Worm (Caenorhabditis elegans) whole organism, L1 larva: Measurements from ENCODE around the gene gphr-2.

Experiments
- C04F5.9 ChIP-seq: sonication (generic microtip); optimal IDR thresholded peaks from 2 replicates; lab custom pipeline; 2016; ENCODE audit warnings: missing genetic modification characterization, missing compliant biosample characterization
- C16A3.4 ChIP-seq: fragments of 150-350 bp; optimal IDR thresholded peaks from 2 replicates; lab custom pipeline; 2014; ENCODE audit warnings: missing biosample characterization, missing genetic modification characterization
- Y116A8C.19 ChIP-seq: sonication (generic microtip); optimal IDR thresholded peaks from 2 replicates; lab custom pipeline; 2016; ENCODE audit warnings: missing compliant biosample characterization, missing genetic modification characterization, borderline replicate concordance
- aha-1 ChIP-seq: fragments of 150-350 bp; optimal IDR thresholded peaks from 2 replicates; lab custom pipeline; 2014; ENCODE audit warnings: missing biosample characterization, missing genetic modification characterization
- alr-1 ChIP-seq: fragments of 200-800 bp; sonication (Bioruptor generic); optimal IDR thresholded peaks from 2 replicates; lab custom pipeline; 2018; ENCODE audit warnings: borderline replicate concordance, mild to moderate bottlenecking, missing genetic modification characterization, missing compliant biosample characterization
- aly-2 ChIP-seq: fragments of 150-350 bp; optimal IDR thresholded peaks from 2 replicates; lab custom pipeline; 2014; ENCODE audit warnings: missing biosample characterization, missing genetic modification characterization
- ama-1 ChIP-seq: fragments of 150-350 bp; optimal IDR thresholded peaks from 2 replicates; lab custom pipeline; 2014
- blmp-1 ChIP-seq: fragments of 150-350 bp; optimal IDR thresholded peaks from 2 replicates; lab custom pipeline; 2014; ENCODE audit warnings: missing biosample characterization, missing genetic modification characterization
- ceh-8 ChIP-seq: fragments of 200-800 bp; sonication (Bioruptor generic); optimal IDR thresholded peaks from 2 replicates; lab custom pipeline; 2018; ENCODE audit warnings: mild to moderate bottlenecking, missing genetic modification characterization, moderate library complexity, missing compliant biosample characterization
- ceh-82 ChIP-seq, 3 experiments: fragments of 150-350 bp in 1 of 3; sonication (generic microtip) in 2 of 3; optimal IDR thresholded peaks; 2 replicates each; lab custom pipeline; 2014 to 2017; ENCODE audit warnings: missing biosample characterization in 3 of 3, missing genetic modification characterization in 3 of 3
- ceh-88 ChIP-seq: fragments of 200-800 bp; sonication (Bioruptor generic); IDR thresholded peaks from 2 replicates; pipeline ENCODE4 v1.3.6; 2022; ENCODE audit warnings: missing genetic modification characterization, missing compliant biosample characterization
- efl-1 ChIP-seq, 4 experiments: fragments of 150-350 bp; optimal IDR thresholded peaks in 3 of 4; peaks in 1 of 4; 1 replicate in 1 of 4; 2 replicates in 3 of 4; lab custom pipeline; 2014; ENCODE audit warnings: missing biosample characterization in 2 of 4, missing genetic modification characterization in 2 of 4, missing genetic modification reagents in 2 of 4
- efl-3 ChIP-seq: fragments of 200-800 bp; sonication (Bioruptor generic); optimal IDR thresholded peaks from 2 replicates; lab custom pipeline; 2018; ENCODE audit warnings: mild to moderate bottlenecking, missing genetic modification characterization, missing compliant biosample characterization
- egl-13 ChIP-seq: sonication (generic microtip); optimal IDR thresholded peaks from 2 replicates; lab custom pipeline; 2016; ENCODE audit warnings: missing genotype, missing genetic modification reagents, missing genetic modification characterization, missing compliant biosample characterization
- ets-5 ChIP-seq: fragments of 200-800 bp; sonication (Bioruptor generic); IDR thresholded peaks from 2 replicates; pipeline ENCODE4 v1.3.6; 2022; ENCODE audit warnings: missing genetic modification characterization, missing compliant biosample characterization
- fkh-10 ChIP-seq: sonication (generic microtip); optimal IDR thresholded peaks from 2 replicates; lab custom pipeline; 2017; ENCODE audit warnings: missing biosample characterization, missing genetic modification reagents, missing genetic modification characterization
- fos-1 ChIP-seq: fragments of 150-350 bp; optimal IDR thresholded peaks from 2 replicates; lab custom pipeline; 2014; ENCODE audit warnings: missing biosample characterization, missing genetic modification characterization
- hlh-17 ChIP-seq: fragments of 200-800 bp; sonication (Bioruptor generic); optimal IDR thresholded peaks from 2 replicates; lab custom pipeline; 2018; ENCODE audit warnings: missing genetic modification characterization, mild to moderate bottlenecking, missing compliant biosample characterization, moderate library complexity, borderline replicate concordance
- hlh-4 ChIP-seq: sonication (generic microtip); optimal IDR thresholded peaks from 2 replicates; lab custom pipeline; 2016; ENCODE audit warnings: mild to moderate bottlenecking, missing genetic modification characterization, missing compliant biosample characterization
- hpl-2 ChIP-seq: fragments of 150-350 bp; optimal IDR thresholded peaks from 2 replicates; lab custom pipeline; 2014; ENCODE audit warnings: missing biosample characterization, missing genetic modification reagents, missing genetic modification characterization
- irx-1 ChIP-seq: sonication (generic microtip); optimal IDR thresholded peaks from 2 replicates; lab custom pipeline; 2016; ENCODE audit warnings: missing genetic modification characterization, missing compliant biosample characterization
- isw-1 ChIP-seq: fragments of 200-800 bp; sonication (Bioruptor generic); IDR thresholded peaks from 2 replicates; pipeline ENCODE4 v1.3.6; 2022; ENCODE audit warnings: missing genetic modification characterization, missing compliant biosample characterization
- lin-39 ChIP-seq: fragments of 150-350 bp; optimal IDR thresholded peaks from 2 replicates; lab custom pipeline; 2014; ENCODE audit warnings: missing biosample characterization, missing genetic modification reagents, missing genetic modification characterization
- lir-3 ChIP-seq: sonication (generic microtip); optimal IDR thresholded peaks from 2 replicates; lab custom pipeline; 2016; ENCODE audit warnings: mild to moderate bottlenecking, missing genetic modification characterization, moderate library complexity, missing compliant biosample characterization; ENCODE audit not compliant: poor library complexity
- lsy-2 ChIP-seq, 2 experiments: fragments of 150-350 bp; optimal IDR thresholded peaks; 2 replicates each; lab custom pipeline; 2014; ENCODE audit warnings: missing biosample characterization in 2 of 2, missing genetic modification characterization in 2 of 2
- mab-9 ChIP-seq: fragments of 200-800 bp; sonication (Bioruptor generic); IDR thresholded peaks from 2 replicates; pipeline ENCODE4 v1.3.6; 2022; ENCODE audit warnings: missing genetic modification reagents, missing genetic modification characterization, missing compliant biosample characterization
- mep-1 ChIP-seq: fragments of 150-350 bp; optimal IDR thresholded peaks from 2 replicates; lab custom pipeline; 2014; ENCODE audit warnings: missing biosample characterization, missing genetic modification characterization
- nhr-11 ChIP-seq: fragments of 150-350 bp; optimal IDR thresholded peaks from 2 replicates; lab custom pipeline; 2014; ENCODE audit warnings: missing biosample characterization, missing genetic modification characterization
- nhr-12 ChIP-seq: sonication (generic microtip); optimal IDR thresholded peaks from 2 replicates; lab custom pipeline; 2017; ENCODE audit warnings: missing biosample characterization, missing genetic modification characterization
- nhr-19 ChIP-seq: fragments of 200-800 bp; sonication (Bioruptor generic); conservative IDR thresholded peaks from 2 replicates; pipeline ENCODE4 v1.3.6; 2022; ENCODE audit warnings: missing genetic modification characterization, missing compliant biosample characterization
- nhr-20 ChIP-seq: sonication (generic microtip); optimal IDR thresholded peaks from 2 replicates; lab custom pipeline; 2016; ENCODE audit warnings: mild to moderate bottlenecking, missing genetic modification characterization, missing compliant biosample characterization
- nhr-28 ChIP-seq: fragments of 150-350 bp; optimal IDR thresholded peaks from 2 replicates; lab custom pipeline; 2014; ENCODE audit warnings: missing biosample characterization, missing genetic modification characterization
- nhr-47 ChIP-seq: sonication (generic microtip); optimal IDR thresholded peaks from 2 replicates; lab custom pipeline; 2016; ENCODE audit warnings: mild to moderate bottlenecking, missing genetic modification characterization, moderate library complexity, missing compliant biosample characterization
- nhr-71 ChIP-seq: sonication (generic microtip); optimal IDR thresholded peaks from 2 replicates; lab custom pipeline; 2016; ENCODE audit warnings: mild to moderate bottlenecking, missing genetic modification characterization, moderate library complexity, missing compliant biosample characterization
- nhr-84 ChIP-seq: sonication (generic microtip); optimal IDR thresholded peaks from 2 replicates; lab custom pipeline; 2017; ENCODE audit warnings: missing biosample characterization, missing genetic modification characterization
- pax-3 ChIP-seq: fragments of 200-800 bp; sonication (Bioruptor generic); optimal IDR thresholded peaks from 2 replicates; lab custom pipeline; 2018; ENCODE audit warnings: mild to moderate bottlenecking, missing genetic modification characterization, moderate library complexity, missing compliant biosample characterization
- pqm-1 ChIP-seq: sonication (generic microtip); optimal IDR thresholded peaks from 3 replicates; lab custom pipeline; 2017; ENCODE audit warnings: missing biosample characterization, missing genetic modification characterization
- skn-1 ChIP-seq: fragments of 150-350 bp; optimal IDR thresholded peaks from 2 replicates; lab custom pipeline; 2014; ENCODE audit warnings: missing biosample characterization, missing genetic modification characterization
- snpc-4 ChIP-seq: fragments of 150-350 bp; optimal IDR thresholded peaks from 2 replicates; lab custom pipeline; 2014; ENCODE audit warnings: missing biosample characterization, missing genetic modification characterization
- snu-23 ChIP-seq: sonication (generic microtip); optimal IDR thresholded peaks from 2 replicates; lab custom pipeline; 2016; ENCODE audit warnings: missing genetic modification characterization, missing compliant biosample characterization
- sup-37 ChIP-seq: fragments of 200-800 bp; sonication (Bioruptor generic); optimal IDR thresholded peaks from 2 replicates; lab custom pipeline; 2018; ENCODE audit warnings: mild to moderate bottlenecking, missing genetic modification characterization, missing compliant biosample characterization
- swsn-7 ChIP-seq: sonication (generic microtip); optimal IDR thresholded peaks from 2 replicates; lab custom pipeline; 2016; ENCODE audit warnings: missing genetic modification characterization, missing compliant biosample characterization
- tbx-2 ChIP-seq: sonication (generic microtip); optimal IDR thresholded peaks from 2 replicates; lab custom pipeline; 2016; ENCODE audit warnings: missing genetic modification characterization, missing compliant biosample characterization
- tlp-1 ChIP-seq: fragments of 150-350 bp; optimal IDR thresholded peaks from 2 replicates; lab custom pipeline; 2014; ENCODE audit warnings: missing biosample characterization, missing genetic modification characterization
- unc-30 ChIP-seq: sonication (generic microtip); optimal IDR thresholded peaks from 2 replicates; lab custom pipeline; 2017; ENCODE audit warnings: missing biosample characterization, missing genetic modification characterization
- unc-62 ChIP-seq: fragments of 150-350 bp; optimal IDR thresholded peaks from 2 replicates; lab custom pipeline; 2014; ENCODE audit warnings: missing biosample characterization, missing genetic modification reagents, missing genetic modification characterization
- unc-86 ChIP-seq: sonication (generic microtip); optimal IDR thresholded peaks from 2 replicates; lab custom pipeline; 2016; ENCODE audit warnings: missing genetic modification characterization, missing compliant biosample characterization
- zip-4 ChIP-seq: fragments of 200-800 bp; sonication (Bioruptor generic); optimal IDR thresholded peaks from 2 replicates; lab custom pipeline; 2018; ENCODE audit warnings: mild to moderate bottlenecking, missing genetic modification characterization, moderate library complexity, missing compliant biosample characterization
- ztf-11 ChIP-seq, 2 experiments: sonication (generic microtip); optimal IDR thresholded peaks; 2 replicates each; lab custom pipeline; 2016 to 2017; ENCODE audit warnings: missing genetic modification characterization in 2 of 2, missing biosample characterization in 1 of 2, missing compliant biosample characterization in 1 of 2

The gphr-2 gene

DNA sequence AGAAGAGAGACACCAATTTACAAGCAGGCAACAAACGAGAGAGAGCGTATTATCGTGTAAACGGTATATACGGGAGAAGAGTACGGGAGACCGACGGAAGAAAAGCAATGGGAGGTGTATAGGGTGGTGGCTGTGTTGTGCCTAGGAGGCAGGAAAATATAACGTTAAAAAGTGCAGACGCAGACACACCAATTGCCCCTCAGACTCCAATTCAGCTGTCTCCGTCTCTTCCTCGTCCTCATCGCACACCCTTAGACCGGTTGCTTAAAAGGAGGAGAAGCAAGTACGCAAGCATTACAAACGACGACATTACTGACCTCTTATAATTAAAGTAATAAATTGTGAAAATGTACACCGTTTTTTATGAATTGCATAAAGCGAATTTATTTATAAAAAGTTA, 4.8 kb upstream of the gphr-2 start (continued):
- TF ChIP-seq ama-1 (lab: Kevin White, UChicago), result no peak
- no peak for TF ChIP-seq lin-39
- TF ChIP-seq ceh-88, result no peak
- peak; percentile 57 for TF ChIP-seq unc-86 (tag; lab: Kevin White, UChicago)
- peak; percentile 81 for TF ChIP-seq mep-1 (tag; lab: Kevin White, UChicago)
- TF ChIP-seq fkh-10, result peak; percentile 70
- TF ChIP-seq tlp-1 (tag; lab: Kevin White, UChicago), result no peak
- peak; percentile 53 to 68 for TF ChIP-seq efl-1 (optimal IDR thresholded peaks at IDR 0.05; lab: Kevin White, UChicago)
- TF ChIP-seq efl-1 (GFP tag; optimal IDR thresholded peaks at IDR 0.05 in 1 of 2; lab: Kevin White, UChicago), result peak; percentile 26 to 89
- peak in 1 of 2 experiments; percentile 13 for TF ChIP-seq ztf-11 (tag; optimal IDR thresholded peaks at IDR 0.05; lab: Kevin White, UChicago)
- TF ChIP-seq ceh-82 (tag; optimal IDR thresholded peaks at IDR 0.05; lab: Kevin White, UChicago), result peak; percentile 33 to 70 (median 70)
- no peak for TF ChIP-seq Y116A8C.19 (tag; lab: Kevin White, UChicago)
- TF ChIP-seq swsn-7 (tag; lab: Kevin White, UChicago), result peak; percentile 75
- no peak for TF ChIP-seq alr-1
- no peak for TF ChIP-seq pqm-1 (tag; lab: Kevin White, UChicago)
- no peak for TF ChIP-seq C04F5.9 (tag; lab: Kevin White, UChicago)
- peak; percentile 82 for TF ChIP-seq nhr-20
- TF ChIP-seq nhr-28 (tag; lab: Kevin White, UChicago), result no peak
- TF ChIP-seq nhr-84, result no peak
- peak; percentile 29 for TF ChIP-seq hpl-2 (GFP tag; lab: Kevin White, UChicago)
- TF ChIP-seq blmp-1, result no peak
- peak; percentile 87 for TF ChIP-seq nhr-71 (tag; lab: Kevin White, UChicago)
- peak; percentile 74 for TF ChIP-seq C16A3.4 (tag; lab: Kevin White, UChicago)
- no peak for TF ChIP-seq sup-37 (GFP tag; lab: Kevin White, UChicago)
- TF ChIP-seq skn-1, result peak; percentile 23
- no peak for TF ChIP-seq nhr-11
- TF ChIP-seq egl-13, result peak; percentile 48
- no peak for TF ChIP-seq aly-2 (tag; lab: Kevin White, UChicago)
- no peak for TF ChIP-seq unc-62 (GFP tag; lab: Kevin White, UChicago)
- TF ChIP-seq aha-1 (tag; lab: Kevin White, UChicago), result no peak
- TF ChIP-seq fos-1 (tag; lab: Kevin White, UChicago), result peak; percentile 30
- no peak for TF ChIP-seq pax-3 (tag; lab: Kevin White, UChicago)
- no peak for TF ChIP-seq efl-3 (GFP tag; lab: Kevin White, UChicago)
- peak; percentile 79 for TF ChIP-seq nhr-47 (tag; lab: Kevin White, UChicago)
- TF ChIP-seq nhr-19 (GFP tag; lab: Robert Waterston, UW), result peak; percentile 71
- TF ChIP-seq hlh-4 (tag; lab: Kevin White, UChicago), result no peak
- TF ChIP-seq unc-30 (tag; lab: Kevin White, UChicago), result no peak
- no peak for TF ChIP-seq zip-4
- TF ChIP-seq, all 84 proteins: peak for 48

DNA sequence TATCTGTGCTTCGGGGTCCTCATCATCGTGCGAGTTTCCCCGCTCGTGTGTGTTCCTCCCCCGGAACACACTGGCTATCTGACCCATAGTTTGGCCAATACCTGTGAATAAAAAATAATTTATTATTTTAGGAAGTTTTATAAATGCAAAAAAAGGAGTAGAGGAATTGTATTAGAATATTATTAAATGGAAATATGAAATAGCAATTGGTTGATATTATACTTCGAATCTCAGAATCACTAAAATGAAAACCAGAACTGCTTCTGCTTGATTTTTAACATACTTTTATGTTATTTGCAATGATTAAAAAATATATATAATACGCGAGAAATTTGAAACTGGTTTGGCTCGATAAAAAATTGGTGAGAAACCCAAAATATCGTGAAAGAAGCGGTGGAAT, 4.0 kb upstream of the gphr-2 start, which contains the start of gene mgrn-1:
Gene mgrn-1, minus strand, starts transcription at position 101 of the 400 bp plus-strand sequence.
- TF ChIP-seq snpc-4 (tag; lab: Kevin White, UChicago), result no peak
- no peak for TF ChIP-seq lsy-2 (tag; optimal IDR thresholded peaks at IDR 0.05; lab: Kevin White, UChicago)
- no peak for TF ChIP-seq tbx-2 (tag; lab: Kevin White, UChicago)
- TF ChIP-seq C16A3.4 (tag; lab: Kevin White, UChicago), result no peak
- TF ChIP-seq mab-9 (GFP tag; lab: Robert Waterston, UW), result no peak
- TF ChIP-seq ama-1 (lab: Kevin White, UChicago), result no peak

DNA sequence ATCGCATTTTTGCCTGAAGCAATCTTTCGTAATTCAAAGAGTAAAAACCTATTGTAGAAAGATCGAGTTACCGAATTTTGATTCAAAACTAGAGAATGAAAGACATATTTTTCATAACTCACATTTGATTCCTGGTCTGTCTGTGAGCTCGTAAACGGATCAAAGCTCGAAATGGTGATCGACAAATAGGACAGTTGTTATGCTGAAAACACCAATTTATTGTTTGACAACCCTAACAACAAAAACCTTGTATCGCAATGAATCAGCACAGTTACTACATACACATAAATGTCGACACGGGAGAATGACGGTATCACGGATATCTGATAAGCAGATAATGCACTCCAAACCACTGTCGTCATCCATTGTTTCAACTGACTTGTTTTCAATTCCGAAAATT, 2.1 kb upstream of the gphr-2 start:
- TF ChIP-seq nhr-12 (tag; lab: Kevin White, UChicago) (no peak), ets-5 (GFP tag; lab: Robert Waterston, UW) (no peak), snpc-4 (tag; lab: Kevin White, UChicago) (no peak), C04F5.9 (tag; lab: Kevin White, UChicago) (no peak), mab-9 (GFP tag; lab: Robert Waterston, UW) (no peak), hlh-17 (GFP tag; lab: Kevin White, UChicago) (no peak), snu-23 (no peak), fos-1 (tag; lab: Kevin White, UChicago) (no peak), isw-1 (GFP tag; lab: Robert Waterston, UW) (no peak), swsn-7 (tag; lab: Kevin White, UChicago) (no peak), irx-1 (tag; lab: Kevin White, UChicago) (no peak), lir-3 (tag; lab: Kevin White, UChicago) (no peak), ceh-8 (GFP tag; lab: Kevin White, UChicago) (no peak)
